Worm (Caenorhabditis elegans) whole organism, late embryonic: ENCODE results near the gene gcy-3.

ENCODE experiments used
- mec-3 ChIP-seq: sonication (generic microtip); optimal IDR thresholded peaks from 2 replicates; lab custom pipeline; 2016; ENCODE audit warnings: borderline replicate concordance, missing genetic modification characterization, missing compliant biosample characterization
- pax-1 ChIP-seq: fragments of 150-350 bp; optimal IDR thresholded peaks from 2 replicates; lab custom pipeline; 2014; ENCODE audit warnings: missing biosample characterization, missing genetic modification characterization
- pqm-1 ChIP-seq: sonication (generic microtip); optimal IDR thresholded peaks from 2 replicates; lab custom pipeline; 2016; ENCODE audit warnings: missing genetic modification characterization, missing compliant biosample characterization

DNA sequence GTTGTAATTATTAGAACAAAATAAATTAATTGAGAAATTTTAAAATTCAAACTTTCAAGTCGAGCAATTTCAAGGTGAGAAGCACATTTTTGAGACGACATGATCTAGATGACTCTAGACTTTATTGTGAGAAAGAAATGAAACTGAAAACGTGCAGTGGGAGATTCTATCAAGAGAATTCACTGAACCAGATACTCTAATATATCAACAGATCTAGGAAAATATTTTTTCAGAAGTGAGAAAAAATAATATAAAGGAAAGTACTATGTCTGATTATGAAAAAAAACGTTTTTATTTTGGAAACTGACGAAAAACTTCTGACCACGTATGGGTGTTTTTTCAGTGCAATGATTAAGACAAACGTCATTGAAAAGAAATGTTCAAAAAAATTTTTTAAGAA is 33.6 kb upstream of the gcy-3 start, which contains the start of gene sra-3:
- TF ChIP-seq pqm-1 (no peak), mec-3 (no peak), pax-1 (tag; lab: Kevin White, UChicago) (no peak)
